Fruit fly (Drosophila melanogaster) whole organism, embryonic: ENCODE measurements around the gene Smu1.

Source experiments
- Awh ChIP-seq: fragments of 200-800 bp; sonication (Bioruptor generic); IDR thresholded peaks from 2 replicates; pipeline ENCODE4, ENCODE4 v1.3.6; 2022; ENCODE audit warnings: missing biosample characterization, missing genetic modification characterization
- CG10366 ChIP-seq: fragments of 200-800 bp; sonication (Bioruptor generic); IDR thresholded peaks from 2 replicates; pipeline ENCODE4 v1.3.6; 2022; ENCODE audit warnings: missing biosample characterization, missing genetic modification characterization
- CG13287 ChIP-seq: fragments of 200-800 bp; sonication (Bioruptor generic); IDR thresholded peaks from 2 replicates; pipeline ENCODE4 v1.3.6; 2022; ENCODE audit warnings: missing biosample characterization, missing genetic modification characterization; ENCODE audit not compliant: partially characterized antibody
- CG1647 ChIP-seq: fragments of 200-800 bp; sonication (Bioruptor generic); optimal IDR thresholded peaks from 3 replicates; lab custom pipeline; 2016; ENCODE audit warnings: missing biosample characterization, missing genetic modification characterization
- CG17186 ChIP-seq: fragments of 200-800 bp; sonication (Bioruptor generic); optimal IDR thresholded peaks from 3 replicates; lab custom pipeline; 2017; ENCODE audit warnings: missing biosample characterization, missing genetic modification reagents, missing genetic modification characterization
- CG17328 ChIP-seq: fragments of 200-800 bp; sonication (Bioruptor generic); IDR thresholded peaks from 2 replicates; pipeline ENCODE4 v1.3.6; 2022; ENCODE audit warnings: missing biosample characterization, missing genetic modification characterization
- CG17829 ChIP-seq: fragments of 200-800 bp; optimal IDR thresholded peaks from 2 replicates; lab custom pipeline; 2019; ENCODE audit warnings: missing biosample characterization, mild to moderate bottlenecking, missing genetic modification characterization, moderate library complexity
- CG1832 ChIP-seq: fragments of 200-800 bp; sonication (Bioruptor generic); optimal IDR thresholded peaks from 2 replicates; lab custom pipeline; 2017; ENCODE audit warnings: missing biosample characterization, mild to moderate bottlenecking, missing genetic modification characterization, inconsistent platforms
- CG2199 ChIP-seq: fragments of 200-800 bp; sonication (Bioruptor generic); IDR thresholded peaks from 3 replicates; pipeline ENCODE4 v1.3.6; 2022; ENCODE audit warnings: missing biosample characterization, missing genetic modification characterization
- CG2875 ChIP-seq: fragments of 200-800 bp; sonication (Bioruptor generic); optimal IDR thresholded peaks from 2 replicates; lab custom pipeline; 2017; ENCODE audit warnings: missing biosample characterization, mild to moderate bottlenecking, missing genetic modification characterization, missing genetic modification reagents
- CG30020 ChIP-seq: fragments of 200-800 bp; optimal IDR thresholded peaks from 2 replicates; lab custom pipeline; 2019; ENCODE audit warnings: missing biosample characterization, mild to moderate bottlenecking, missing genetic modification characterization, moderate library complexity
- CG3407 ChIP-seq: fragments of 200-800 bp; sonication (Bioruptor generic); optimal IDR thresholded peaks from 2 replicates; lab custom pipeline; 2018; ENCODE audit warnings: missing biosample characterization, mild to moderate bottlenecking, missing genetic modification characterization
- CG4328 ChIP-seq: fragments of 200-800 bp; sonication (Bioruptor generic); optimal IDR thresholded peaks from 3 replicates; lab custom pipeline; 2017; ENCODE audit warnings: missing biosample characterization, missing genetic modification reagents, missing genetic modification characterization
- CG43689 ChIP-seq: fragments of 200-800 bp; sonication (Bioruptor generic); IDR thresholded peaks from 2 replicates; pipeline ENCODE4 v1.3.6; 2022; ENCODE audit warnings: missing biosample characterization, missing genetic modification characterization
- CG5180 ChIP-seq: fragments of 200-800 bp; sonication (Bioruptor generic); optimal IDR thresholded peaks from 3 replicates; lab custom pipeline; 2017; ENCODE audit warnings: missing biosample characterization, missing genetic modification characterization, mild to moderate bottlenecking, moderate library complexity, missing genetic modification reagents
- CG6272 ChIP-seq: fragments of 200-800 bp; sonication (Bioruptor generic); IDR thresholded peaks from 2 replicates; pipeline ENCODE4 v1.3.6; 2022; ENCODE audit warnings: missing biosample characterization, missing genetic modification characterization
- CG6854 ChIP-seq: fragments of 200-800 bp; sonication (Bioruptor generic); optimal IDR thresholded peaks from 3 replicates; lab custom pipeline; 2017; ENCODE audit warnings: missing biosample characterization, mild to moderate bottlenecking, missing genetic modification characterization
- Camta ChIP-seq: fragments of 200-800 bp; sonication (Bioruptor generic); optimal IDR thresholded peaks from 2 replicates; lab custom pipeline; 2016; ENCODE audit warnings: missing biosample characterization, missing genetic modification characterization
- Chrac-16 ChIP-seq: fragments of 200-800 bp; sonication (Bioruptor generic); optimal IDR thresholded peaks from 3 replicates; lab custom pipeline; 2016; ENCODE audit warnings: missing biosample characterization, missing genetic modification characterization
- CkIIα-i1 ChIP-seq: fragments of 200-800 bp; sonication (Bioruptor generic); IDR thresholded peaks from 2 replicates; pipeline ENCODE4 v1.3.6; 2022; ENCODE audit warnings: missing biosample characterization, missing genetic modification characterization
- Dad ChIP-seq: fragments of 200-800 bp; sonication (Bioruptor generic); optimal IDR thresholded peaks from 3 replicates; lab custom pipeline; 2016; ENCODE audit warnings: missing biosample characterization, missing genetic modification characterization
- Dek ChIP-seq: fragments of 200-800 bp; sonication (Bioruptor generic); optimal IDR thresholded peaks from 3 replicates; lab custom pipeline; 2019; ENCODE audit warnings: missing biosample characterization, mild to moderate bottlenecking, missing genetic modification characterization, moderate library complexity
- Drgx ChIP-seq: fragments of 200-800 bp; sonication (Bioruptor generic); IDR thresholded peaks from 2 replicates; pipeline ENCODE4 v1.3.6; 2022; ENCODE audit warnings: missing biosample characterization, missing genetic modification characterization
- ERR ChIP-seq: fragments of 200-800 bp; sonication (Bioruptor generic); optimal IDR thresholded peaks from 2 replicates; lab custom pipeline; 2016; ENCODE audit warnings: missing biosample characterization, missing genetic modification characterization
- Elba2 ChIP-seq: fragments of 200-800 bp; sonication (Bioruptor generic); optimal IDR thresholded peaks from 3 replicates; lab custom pipeline; 2016; ENCODE audit warnings: missing biosample characterization, missing genetic modification characterization
- Fer2 ChIP-seq: fragments of 200-800 bp; sonication (Bioruptor generic); optimal IDR thresholded peaks from 2 replicates; lab custom pipeline; 2018; ENCODE audit warnings: missing biosample characterization, mild to moderate bottlenecking, missing genetic modification characterization, moderate library complexity
- Gsc ChIP-seq: fragments of 200-800 bp; sonication (Bioruptor generic); IDR thresholded peaks from 2 replicates; pipeline ENCODE4 v1.3.6; 2022; ENCODE audit warnings: missing biosample characterization, missing genetic modification characterization
- HHEX ChIP-seq: fragments of 200-800 bp; sonication (Bioruptor generic); optimal IDR thresholded peaks from 3 replicates; lab custom pipeline; 2017; ENCODE audit warnings: missing biosample characterization, mild to moderate bottlenecking, missing genetic modification characterization, missing genetic modification reagents
- Jarid2 ChIP-seq: fragments of 200-800 bp; sonication (Bioruptor generic); optimal IDR thresholded peaks from 3 replicates; lab custom pipeline; 2017; ENCODE audit warnings: mild to moderate bottlenecking, missing biosample characterization, missing genetic modification reagents, missing genetic modification characterization
- Myb ChIP-seq: fragments of 200-800 bp; sonication (Bioruptor generic); optimal IDR thresholded peaks from 2 replicates; lab custom pipeline; 2016; ENCODE audit warnings: missing biosample characterization, missing genetic modification characterization
- Sox100B ChIP-seq: fragments of 200-800 bp; sonication (Bioruptor generic); optimal IDR thresholded peaks from 3 replicates; lab custom pipeline; 2018; ENCODE audit warnings: missing biosample characterization, mild to moderate bottlenecking, missing genetic modification characterization
- Ssrp ChIP-seq: fragments of 200-800 bp; sonication (Bioruptor generic); optimal IDR thresholded peaks from 2 replicates; lab custom pipeline; 2018; ENCODE audit warnings: missing biosample characterization, mild to moderate bottlenecking, missing genetic modification characterization, moderate library complexity
- Vsx1 ChIP-seq: fragments of 200-800 bp; sonication (Bioruptor generic); optimal IDR thresholded peaks from 2 replicates; lab custom pipeline; 2017; ENCODE audit warnings: missing biosample characterization, mild to moderate bottlenecking, missing genetic modification characterization, missing genetic modification reagents
- ase ChIP-seq: fragments of 200-800 bp; sonication (Bioruptor generic); IDR thresholded peaks from 3 replicates; pipeline ENCODE4 v1.3.6; 2022; ENCODE audit warnings: missing biosample characterization, missing genetic modification characterization
- ash1 ChIP-seq: fragments of 200-800 bp; sonication (Bioruptor generic); optimal IDR thresholded peaks from 2 replicates; lab custom pipeline; 2018; ENCODE audit warnings: missing biosample characterization, mild to moderate bottlenecking, missing genetic modification characterization
- ato ChIP-seq: fragments of 200-800 bp; sonication (Bioruptor generic); IDR thresholded peaks from 2 replicates; pipeline ENCODE4 v1.3.6; 2022; ENCODE audit warnings: missing biosample characterization, missing genetic modification characterization; ENCODE audit not compliant: partially characterized antibody
- chif ChIP-seq, 2 experiments: fragments of 200-800 bp; sonication (Bioruptor generic); optimal IDR thresholded peaks; 3 replicates each; lab custom pipeline; 2016; ENCODE audit warnings: missing biosample characterization in 2 of 2, missing genetic modification characterization in 2 of 2
- dimm ChIP-seq: fragments of 200-800 bp; sonication (Bioruptor generic); IDR thresholded peaks from 2 replicates; pipeline ENCODE4 v1.3.6; 2022; ENCODE audit warnings: missing biosample characterization, missing genetic modification characterization
- dmrt99B ChIP-seq: fragments of 200-800 bp; sonication (Bioruptor generic); optimal IDR thresholded peaks from 2 replicates; lab custom pipeline; 2018; ENCODE audit warnings: missing biosample characterization, mild to moderate bottlenecking, missing genetic modification characterization, moderate library complexity
- ems ChIP-seq: fragments of 200-800 bp; sonication (Bioruptor generic); optimal IDR thresholded peaks from 3 replicates; lab custom pipeline; 2016; ENCODE audit warnings: missing biosample characterization, missing genetic modification characterization
- maf-S ChIP-seq: fragments of 200-800 bp; sonication (Bioruptor generic); optimal IDR thresholded peaks from 2 replicates; lab custom pipeline; 2016; ENCODE audit warnings: missing biosample characterization, missing genetic modification characterization
- peb ChIP-seq: fragments of 200-800 bp; sonication (Bioruptor generic); IDR thresholded peaks from 2 replicates; pipeline ENCODE4 v1.3.6; 2022; ENCODE audit warnings: missing biosample characterization, missing genetic modification characterization
- pita ChIP-seq: fragments of 200-800 bp; sonication (Bioruptor generic); optimal IDR thresholded peaks from 2 replicates; lab custom pipeline; 2017; ENCODE audit warnings: missing biosample characterization, mild to moderate bottlenecking, missing genetic modification characterization
- ro ChIP-seq: fragments of 200-800 bp; sonication (Bioruptor generic); IDR thresholded peaks from 2 replicates; pipeline ENCODE4 v1.3.6; 2022; ENCODE audit warnings: missing biosample characterization, missing genetic modification characterization
- schlank ChIP-seq: fragments of 200-800 bp; sonication (Bioruptor generic); optimal IDR thresholded peaks from 2 replicates; lab custom pipeline; 2018; ENCODE audit warnings: missing biosample characterization, mild to moderate bottlenecking, missing genetic modification characterization
- tna ChIP-seq: fragments of 200-800 bp; sonication (Bioruptor generic); IDR thresholded peaks from 2 replicates; pipeline ENCODE4 v1.3.6; 2022; ENCODE audit warnings: missing biosample characterization, missing genetic modification characterization; ENCODE audit not compliant: partially characterized antibody
- tup ChIP-seq: fragments of 200-800 bp; sonication (Bioruptor generic); optimal IDR thresholded peaks from 2 replicates; lab custom pipeline; 2016; ENCODE audit warnings: missing biosample characterization, mild to moderate bottlenecking, missing genetic modification characterization, moderate library complexity
- vfl ChIP-seq: fragments of 200-800 bp; sonication (Bioruptor generic); optimal IDR thresholded peaks from 2 replicates; lab custom pipeline; 2016; ENCODE audit warnings: missing biosample characterization, missing genetic modification characterization
- zen2 ChIP-seq: fragments of 200-800 bp; sonication (Bioruptor generic); IDR thresholded peaks from 3 replicates; pipeline ENCODE4 v1.3.6; 2022; ENCODE audit warnings: missing biosample characterization, missing genetic modification characterization; ENCODE audit not compliant: partially characterized antibody

The Smu1 gene

DNA sequence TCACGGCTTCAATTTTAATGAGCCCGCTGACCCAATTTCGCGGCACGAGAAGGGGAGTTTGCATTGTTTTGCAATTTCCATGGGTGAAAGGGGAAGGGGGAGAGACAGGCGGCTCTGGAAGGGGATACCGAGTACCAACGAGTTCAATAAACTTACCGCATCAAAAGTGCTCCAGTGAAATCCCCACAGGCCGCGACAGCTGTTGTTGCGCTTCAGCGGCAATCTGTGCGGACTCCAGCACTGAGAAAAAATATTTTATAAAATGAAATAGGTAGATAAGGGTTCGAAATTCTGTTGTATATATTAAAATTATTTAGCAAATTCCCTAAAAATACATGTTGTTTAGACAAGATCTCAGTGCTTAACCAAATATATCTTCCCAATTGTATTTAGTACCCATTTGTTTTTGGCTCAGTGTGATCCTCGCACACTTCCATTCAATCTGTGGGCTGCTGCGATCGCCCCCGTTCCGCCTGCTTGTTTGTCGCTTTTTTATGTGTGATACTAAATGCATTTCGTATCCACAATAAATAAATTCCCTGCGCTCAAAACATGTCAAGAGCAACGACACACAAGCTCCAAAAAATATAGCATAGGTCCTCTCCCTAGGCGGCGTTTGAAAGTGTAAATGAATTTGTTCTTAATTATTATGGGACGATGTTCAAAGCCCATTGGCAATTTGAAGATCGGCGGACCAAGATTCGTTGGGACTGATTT lies 14.6 kb upstream of the Smu1 start (continued):
- TF ChIP-seq HHEX (GFP tag; lab: Kevin White, UChicago) (peak; percentile 70), CG5180 (GFP tag; lab: Kevin White, UChicago) (peak; percentile 70), Gsc (GFP tag; lab: Robert Waterston, UW) (peak; percentile 55; the same call in 1 of the 2 replicates), dmrt99B (peak; percentile 91), Ssrp (tag; lab: Kevin White, UChicago) (peak; percentile 82), tup (GFP tag; lab: Kevin White, UChicago) (no peak), ato (GFP tag; lab: Robert Waterston, UW) (no peak), Vsx1 (GFP tag; lab: Kevin White, UChicago) (no peak), CG3407 (GFP tag; lab: Kevin White, UChicago) (peak; percentile 78), Camta (GFP tag; lab: Kevin White, UChicago) (peak; percentile 76), pita (GFP tag; lab: Kevin White, UChicago) (no peak), Elba2 (no peak), ro (GFP tag; lab: Robert Waterston, UW) (peak; percentile 54), Dad (GFP tag; lab: Kevin White, UChicago) (peak; percentile 45), tna (GFP tag; lab: Robert Waterston, UW) (no peak), CG17829 (tag; lab: Kevin White, UChicago) (peak; percentile 86), schlank (tag; lab: Kevin White, UChicago) (no peak), ems (GFP tag; lab: Kevin White, UChicago) (peak; percentile 50), CG43689 (peak; percentile 56), CkIIα-i1 (GFP tag; lab: Robert Waterston, UW) (no peak), maf-S (peak; percentile 15), CG4328 (GFP tag; lab: Kevin White, UChicago) (peak; percentile 22), CG1647 (GFP tag; lab: Kevin White, UChicago) (no peak), CG6854 (GFP tag; lab: Kevin White, UChicago) (peak; percentile 19), Dek (tag; lab: Kevin White, UChicago) (peak; percentile 48), dimm (GFP tag; lab: Robert Waterston, UW) (peak; percentile 81), Awh (GFP tag; lab: Robert Waterston, UW) (peak; percentile 68), CG17328 (GFP tag; lab: Robert Waterston, UW) (peak; percentile 87), Sox100B (GFP tag; lab: Kevin White, UChicago) (peak; percentile 80), CG2875 (GFP tag; lab: Kevin White, UChicago) (peak; percentile 84), CG30020 (no peak), CG13287 (GFP tag; lab: Robert Waterston, UW) (no peak), CG6272 (GFP tag; lab: Robert Waterston, UW) (0 out of 2 replicates have a peak, but pooled peaks have one; percentile 40), Fer2 (tag; lab: Kevin White, UChicago) (no peak), Drgx (GFP tag; lab: Robert Waterston, UW) (peak; percentile 88), zen2 (no peak), Myb (no peak), CG10366 (GFP tag; lab: Robert Waterston, UW) (peak; percentile 80), Jarid2 (GFP tag; lab: Kevin White, UChicago) (peak; percentile 23), ash1 (GFP tag; lab: Kevin White, UChicago) (no peak), CG17186 (no peak), CG1832 (GFP tag; lab: Kevin White, UChicago) (no peak), peb (peak; percentile 77), ase (GFP tag; lab: Robert Waterston, UW) (peak; percentile 88), vfl (GFP tag; lab: Kevin White, UChicago) (no peak), CG2199 (GFP tag; lab: Robert Waterston, UW) (peak; percentile 82; the same call in 2 of the 3 replicates), ERR (GFP tag; lab: Kevin White, UChicago) (no peak), Chrac-16 (GFP tag; lab: Kevin White, UChicago) (peak; percentile 70), chif (GFP tag; optimal IDR thresholded peaks at IDR 0.05; lab: Kevin White, UChicago) (peak; percentile 48 to 78)
